Worm (Caenorhabditis elegans): ENCODE measurements around the gene unc-39.
A peak's percentile ranks its signal among the peaks of the same experiment; 100 is the strongest.

- TF ChIP-seq ceh-43 (GFP tag; optimal IDR thresholded peaks at IDR 0.05) (no peak), mab-5 (tag; optimal IDR thresholded peaks at IDR 0.05) (no peak), ham-2 (GFP tag; optimal IDR thresholded peaks at IDR 0.05) (no peak), ces-1 (GFP tag; optimal IDR thresholded peaks at IDR 0.05) (peak; percentile 41), unc-62 (GFP tag; optimal IDR thresholded peaks at IDR 0.05) (no peak), ceh-83 (GFP tag; optimal IDR thresholded peaks at IDR 0.05) (no peak), ztf-11 (tag; optimal IDR thresholded peaks at IDR 0.05) (no peak)
These were observed 50.4 kb downstream of the unc-39 start, which contains the start of gene rpoa-12 for ce11 chrV:14423268-14423667.

Data from whole organism, mixed stage, embryonic.